Worm (Caenorhabditis elegans): Measurements from ENCODE around the gene C48B4.8.

C48B4.8 gene

DNA sequence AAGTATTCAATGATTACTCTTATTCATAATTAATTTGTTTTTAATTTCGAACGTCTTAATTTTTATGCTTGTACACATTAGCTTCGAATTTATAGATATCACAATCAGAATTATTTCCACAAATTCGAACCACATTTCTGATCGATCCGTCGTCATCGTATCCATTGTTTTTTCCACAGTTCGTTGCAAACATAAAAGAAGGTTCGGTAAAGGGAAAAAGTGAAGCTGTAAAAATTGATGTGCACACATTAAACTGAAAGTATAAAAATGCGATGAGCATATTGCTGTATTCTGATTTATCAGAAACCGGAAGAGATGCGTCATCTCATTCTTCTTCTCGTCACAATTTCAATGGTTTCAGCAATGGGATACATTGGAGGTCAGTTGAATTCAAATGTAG is 36.0 kb upstream of the C48B4.8 start, which contains the start of gene C48B4.12:
Gene C48B4.12 (plus strand): TSS at position 301 of the 400 bp plus-strand sequence.
- TF ChIP-seq ceh-28 (tag; optimal IDR thresholded peaks at IDR 0.05) (no peak), nhr-237 (tag; optimal IDR thresholded peaks at IDR 0.05) (no peak), egl-27 (tag; optimal IDR thresholded peaks at IDR 0.05) (no peak), unc-39 (tag; optimal IDR thresholded peaks at IDR 0.05) (no peak), fkh-2 (tag; optimal IDR thresholded peaks at IDR 0.05) (no peak), ZK546.5 (tag; optimal IDR thresholded peaks at IDR 0.05) (no peak), hmg-11 (tag; optimal IDR thresholded peaks at IDR 0.05) (no peak), tbx-2 (tag; optimal IDR thresholded peaks at IDR 0.05) (no peak), ceh-16 (tag; optimal IDR thresholded peaks at IDR 0.05) (no peak), nhr-25 (tag; optimal IDR thresholded peaks at IDR 0.05) (no peak), daf-12 (tag; optimal IDR thresholded peaks at IDR 0.05) (no peak), nhr-11 (tag; optimal IDR thresholded peaks at IDR 0.05) (no peak), lin-15B (tag; optimal IDR thresholded peaks at IDR 0.05) (no peak), unc-62 (GFP tag; optimal IDR thresholded peaks at IDR 0.05) (no peak), elt-3 (tag; optimal IDR thresholded peaks at IDR 0.05) (no peak), lsy-12 (tag; optimal IDR thresholded peaks at IDR 0.05) (no peak), ama-1 (optimal IDR thresholded peaks at IDR 0.05) (no peak), aly-2 (tag; optimal IDR thresholded peaks at IDR 0.05) (no peak)

DNA sequence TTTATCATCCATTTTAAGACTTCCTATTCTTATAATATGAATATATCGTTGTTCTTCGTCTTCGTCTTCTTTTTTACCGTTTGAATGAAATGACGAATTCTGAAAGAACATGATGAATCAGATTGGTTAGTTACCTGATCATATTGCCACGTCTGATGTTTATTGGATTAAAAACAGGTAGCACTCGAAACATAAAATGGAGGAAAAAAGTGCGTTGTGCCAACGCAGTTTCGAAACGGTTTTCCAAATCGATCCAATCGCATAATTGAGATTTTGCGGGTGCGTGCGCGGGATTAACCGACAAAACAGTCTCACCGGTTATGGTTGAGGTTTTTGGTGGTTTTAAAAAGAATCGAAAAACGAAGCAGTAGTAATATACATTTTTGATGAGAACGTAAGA is 34.5 kb upstream of the C48B4.8 start, which contains the start of gene rom-2:
Gene rom-2 (minus strand): TSS at position 101 of the 400 bp plus-strand sequence.
- TF ChIP-seq nhr-43 (tag; optimal IDR thresholded peaks at IDR 0.05; ENCODE audit: poor library complexity, severe bottlenecking), result no peak
- TF ChIP-seq jun-1 (tag; optimal IDR thresholded peaks at IDR 0.05), result no peak
- TF ChIP-seq tbx-2 (tag; optimal IDR thresholded peaks at IDR 0.05), result no peak
- TF ChIP-seq fos-1 (tag; optimal IDR thresholded peaks at IDR 0.05), result no peak
- TF ChIP-seq fkh-2 (tag; optimal IDR thresholded peaks at IDR 0.05), result no peak
- TF ChIP-seq hmg-11 (tag; optimal IDR thresholded peaks at IDR 0.05), result no peak
- TF ChIP-seq nhr-67 (tag; optimal IDR thresholded peaks at IDR 0.05), result no peak
- TF ChIP-seq unc-39 (tag; optimal IDR thresholded peaks at IDR 0.05), result no peak
- TF ChIP-seq ceh-16 (tag; optimal IDR thresholded peaks at IDR 0.05), result no peak
- TF ChIP-seq ceh-82 (tag; optimal IDR thresholded peaks at IDR 0.05), result no peak
- TF ChIP-seq mdl-1 (tag; optimal IDR thresholded peaks at IDR 0.05), result no peak

DNA sequence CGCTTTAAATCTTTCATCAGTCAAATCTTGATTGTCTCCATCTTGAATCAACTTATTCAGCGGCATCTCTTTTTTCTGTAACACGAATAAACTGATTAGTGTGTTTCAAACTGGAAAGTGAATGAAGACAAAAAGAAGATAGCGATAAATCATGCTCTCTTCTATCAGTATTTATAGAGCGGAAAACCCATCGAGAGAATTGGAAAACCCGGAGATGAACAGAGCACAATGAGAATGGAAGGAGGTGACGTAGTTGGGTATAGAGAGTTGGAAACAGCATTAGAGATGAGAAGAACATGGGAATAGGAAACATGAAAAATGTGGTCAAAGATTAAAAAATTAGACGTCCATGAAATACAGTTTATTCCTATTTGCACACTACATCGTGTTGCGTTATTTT is 31.1 kb upstream of the C48B4.8 start, which contains the start of gene acox-1.5:
Gene acox-1.5 (minus strand): TSS at position 75 of the 400 bp plus-strand sequence.
- TF ChIP-seq nhr-25 (tag; optimal IDR thresholded peaks at IDR 0.05) (no peak), ceh-82 (tag; optimal IDR thresholded peaks at IDR 0.05) (no peak), snpc-4 (tag; optimal IDR thresholded peaks at IDR 0.05) (no peak), mdl-1 (tag; optimal IDR thresholded peaks at IDR 0.05) (no peak), fkh-2 (tag; optimal IDR thresholded peaks at IDR 0.05) (no peak), pha-4 (tag; optimal IDR thresholded peaks at IDR 0.05) (no peak), fos-1 (tag; optimal IDR thresholded peaks at IDR 0.05) (no peak), ztf-4 (tag; optimal IDR thresholded peaks at IDR 0.05) (no peak), unc-39 (tag; optimal IDR thresholded peaks at IDR 0.05) (no peak), daf-12 (tag; optimal IDR thresholded peaks at IDR 0.05) (no peak), jun-1 (tag; optimal IDR thresholded peaks at IDR 0.05) (peak; percentile 36), elt-2 (tag; optimal IDR thresholded peaks at IDR 0.05) (peak; percentile 80), nhr-11 (tag; optimal IDR thresholded peaks at IDR 0.05) (no peak), pqm-1 (tag; optimal IDR thresholded peaks at IDR 0.05) (peak; percentile 84), tbx-2 (tag; optimal IDR thresholded peaks at IDR 0.05) (no peak), mml-1 (tag; optimal IDR thresholded peaks at IDR 0.05) (no peak), aly-2 (tag; optimal IDR thresholded peaks at IDR 0.05) (no peak)

DNA sequence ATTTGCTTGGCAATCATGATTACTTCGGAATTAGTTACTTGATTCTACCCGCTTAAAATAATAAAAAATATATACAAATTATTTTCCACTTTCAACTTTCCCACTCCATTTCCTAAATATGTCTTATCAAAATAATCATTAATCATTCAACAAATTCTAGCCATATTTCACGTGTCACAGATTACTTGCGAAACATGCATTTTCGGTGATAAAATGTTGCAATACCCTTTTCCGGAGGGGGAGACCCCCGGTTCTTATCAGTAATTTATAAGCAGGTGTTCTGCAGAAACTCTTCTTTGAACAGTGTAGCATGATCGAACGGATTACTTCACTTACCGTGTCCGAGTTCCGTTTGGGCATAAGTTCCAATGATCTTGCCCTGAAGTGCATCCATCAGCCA is 29.2 kb upstream of the C48B4.8 start:
- TF ChIP-seq snpc-4 (tag; optimal IDR thresholded peaks at IDR 0.05), result no peak
- TF ChIP-seq nfya-1 (tag; optimal IDR thresholded peaks at IDR 0.05; ENCODE audit: insufficient read depth), result no peak
- no peak for TF ChIP-seq sea-2 (GFP tag; optimal IDR thresholded peaks at IDR 0.05)
- TF ChIP-seq ceh-9 (tag; optimal IDR thresholded peaks at IDR 0.05), result no peak
- TF ChIP-seq aly-2 (tag; optimal IDR thresholded peaks at IDR 0.05), result no peak
- peak; percentile 87 for TF ChIP-seq pqm-1 (tag; optimal IDR thresholded peaks at IDR 0.05)
- TF ChIP-seq skn-1 (tag; optimal IDR thresholded peaks at IDR 0.05), result no peak
- no peak for TF ChIP-seq fos-1 (tag; optimal IDR thresholded peaks at IDR 0.05)
- peak; percentile 34 for TF ChIP-seq jun-1 (tag; optimal IDR thresholded peaks at IDR 0.05)
- no peak for TF ChIP-seq ceh-82 (tag; optimal IDR thresholded peaks at IDR 0.05)
- TF ChIP-seq eor-1 (tag; optimal IDR thresholded peaks at IDR 0.05), result no peak
- no peak for TF ChIP-seq nhr-237 (tag; optimal IDR thresholded peaks at IDR 0.05)
- TF ChIP-seq elt-2 (tag; optimal IDR thresholded peaks at IDR 0.05), result peak; percentile 93
- no peak for TF ChIP-seq lin-39 (tag; optimal IDR thresholded peaks at IDR 0.05)
- peak; percentile 22 for TF ChIP-seq pha-4 (tag; optimal IDR thresholded peaks at IDR 0.05)
- no peak for TF ChIP-seq zag-1 (tag; optimal IDR thresholded peaks at IDR 0.05)
- no peak for TF ChIP-seq unc-39 (tag; optimal IDR thresholded peaks at IDR 0.05)
- TF ChIP-seq ama-1 (optimal IDR thresholded peaks at IDR 0.05), result no peak
